Worm (Caenorhabditis elegans) whole organism, L3 larva: ENCODE measurements around the gene C44B11.1.

Experiments
- nhr-76 ChIP-seq: fragments of 150-350 bp; sonication (generic microtip); optimal IDR thresholded peaks from 5 replicates; lab custom pipeline; 2014; ENCODE audit warnings: missing biosample characterization, missing genetic modification characterization
- unc-62 ChIP-seq: fragments of 150-350 bp; sonication (generic microtip); optimal IDR thresholded peaks from 4 replicates; lab custom pipeline; 2014; ENCODE audit warnings: missing biosample characterization, missing genetic modification reagents, missing genetic modification characterization

DNA sequence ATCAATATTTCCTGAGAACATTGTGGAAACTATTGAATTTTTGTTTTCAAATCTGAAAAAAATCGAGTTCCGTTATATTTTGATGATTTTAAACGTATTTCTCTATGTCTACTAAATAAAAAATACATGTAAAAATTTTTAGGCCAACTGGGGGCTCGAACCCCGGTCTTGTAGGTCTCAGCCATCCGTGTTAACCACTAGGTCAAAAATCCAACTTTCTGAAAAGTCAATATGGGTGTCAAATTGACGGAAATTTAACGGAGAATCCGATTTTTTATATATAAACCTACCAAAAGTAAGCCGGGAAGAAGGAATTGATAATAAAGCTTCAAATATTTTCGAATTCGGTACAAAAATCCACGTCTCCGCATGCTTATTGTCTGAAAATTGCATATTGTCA lies 48.8 kb upstream of the C44B11.1 start:
- TF ChIP-seq nhr-76 (tag; lab: Kevin White, UChicago) (no peak), unc-62 (GFP tag; lab: Kevin White, UChicago) (no peak)
